Fruit fly (Drosophila melanogaster) whole organism, adult: Measurements from ENCODE around the gene CG3213.

ENCODE experiments used
- CG11617 ChIP-seq: fragments of 200-800 bp; sonication (Bioruptor generic); optimal IDR thresholded peaks from 2 replicates; lab custom pipeline; 2017; ENCODE audit warnings: mild to moderate bottlenecking, missing biosample characterization, missing genetic modification reagents, missing genetic modification characterization
- CG12768 ChIP-seq: fragments of 200-800 bp; sonication (Bioruptor generic); optimal IDR thresholded peaks from 2 replicates; lab custom pipeline; 2017; ENCODE audit warnings: missing biosample characterization, missing genetic modification characterization, mild to moderate bottlenecking, moderate library complexity, missing genetic modification reagents
- CG14711 ChIP-seq: fragments of 200-800 bp; sonication (Bioruptor generic); optimal IDR thresholded peaks from 2 replicates; lab custom pipeline; 2018; ENCODE audit warnings: missing biosample characterization, mild to moderate bottlenecking, missing genetic modification characterization, moderate library complexity
- CG1620 ChIP-seq: fragments of 200-800 bp; sonication (Bioruptor generic); optimal IDR thresholded peaks from 2 replicates; lab custom pipeline; 2016; ENCODE audit warnings: missing biosample characterization, missing genetic modification characterization
- CG33017 ChIP-seq: fragments of 200-800 bp; sonication (Bioruptor generic); optimal IDR thresholded peaks from 2 replicates; lab custom pipeline; 2018; ENCODE audit warnings: missing biosample characterization, mild to moderate bottlenecking, missing genetic modification characterization, moderate library complexity
- CG5204 ChIP-seq: fragments of 200-800 bp; sonication (Bioruptor generic); optimal IDR thresholded peaks from 2 replicates; lab custom pipeline; 2016; ENCODE audit warnings: missing biosample characterization, missing genetic modification characterization
- CG7045 ChIP-seq: fragments of 200-800 bp; sonication (Bioruptor generic); optimal IDR thresholded peaks from 2 replicates; lab custom pipeline; 2017; ENCODE audit warnings: missing biosample characterization, mild to moderate bottlenecking, missing genetic modification characterization
- CG7101 ChIP-seq: fragments of 200-800 bp; sonication (Bioruptor generic); optimal IDR thresholded peaks from 2 replicates; lab custom pipeline; 2018; ENCODE audit warnings: missing biosample characterization, mild to moderate bottlenecking, missing genetic modification characterization, moderate library complexity
- Clk ChIP-seq: fragments of 200-800 bp; sonication (Bioruptor generic); optimal IDR thresholded peaks from 2 replicates; lab custom pipeline; 2017; ENCODE audit warnings: missing biosample characterization, missing genetic modification characterization
- Crg-1 ChIP-seq: fragments of 200-800 bp; sonication (Bioruptor generic); optimal IDR thresholded peaks from 2 replicates; lab custom pipeline; 2016; ENCODE audit warnings: missing biosample characterization, missing genetic modification characterization
- Hr96 ChIP-seq: fragments of 200-800 bp; sonication (Bioruptor generic); optimal IDR thresholded peaks from 2 replicates; lab custom pipeline; 2016; ENCODE audit warnings: missing biosample characterization, missing genetic modification characterization
- Mnt ChIP-seq: fragments of 200-800 bp; sonication (Bioruptor generic); optimal IDR thresholded peaks from 2 replicates; lab custom pipeline; 2016; ENCODE audit warnings: missing biosample characterization, mild to moderate bottlenecking, missing genetic modification characterization
- bab1 ChIP-seq: fragments of 200-800 bp; sonication (Bioruptor generic); optimal IDR thresholded peaks from 3 replicates; lab custom pipeline; 2019; ENCODE audit warnings: missing biosample characterization, mild to moderate bottlenecking, missing genetic modification characterization, moderate library complexity
- cic ChIP-seq: fragments of 200-800 bp; sonication (Bioruptor generic); optimal IDR thresholded peaks from 2 replicates; lab custom pipeline; 2017; ENCODE audit warnings: missing biosample characterization, mild to moderate bottlenecking, missing genetic modification characterization, moderate library complexity
- cnc ChIP-seq, 2 experiments: fragments of >200 bp; optimal IDR thresholded peaks; 2 replicates each; lab custom pipeline; 2017
- kay ChIP-seq: fragments of 200-800 bp; sonication (Bioruptor generic); peaks from one replicate; lab custom pipeline; 2016; ENCODE audit warnings: missing biosample characterization, missing genetic modification characterization, borderline replicate concordance
- ovo ChIP-seq: fragments of 200-800 bp; sonication (Bioruptor generic); optimal IDR thresholded peaks from 2 replicates; lab custom pipeline; 2016; ENCODE audit warnings: missing biosample characterization, missing genetic modification characterization
- pad ChIP-seq: fragments of 200-800 bp; sonication (Bioruptor generic); optimal IDR thresholded peaks from 3 replicates; lab custom pipeline; 2017; ENCODE audit warnings: missing biosample characterization, missing genetic modification characterization, mild to moderate bottlenecking, moderate library complexity, missing genetic modification reagents
- tj ChIP-seq: fragments of 200-800 bp; sonication (Bioruptor generic); optimal IDR thresholded peaks from 3 replicates; lab custom pipeline; 2017; ENCODE audit warnings: missing biosample characterization, mild to moderate bottlenecking, missing genetic modification characterization, moderate library complexity
- toe ChIP-seq: fragments of 200-800 bp; sonication (Bioruptor generic); optimal IDR thresholded peaks from 2 replicates; lab custom pipeline; 2016; ENCODE audit warnings: missing biosample characterization, missing genetic modification characterization

Gene CG3213

dm6 chr2L:3547512-3547911 lies 28.1 kb upstream of the CG3213 start:
- TF ChIP-seq cic (GFP tag; lab: Kevin White, UChicago) (no peak), kay (GFP tag; lab: Kevin White, UChicago) (no peak), CG33017 (tag; lab: Kevin White, UChicago) (no peak)

DNA sequence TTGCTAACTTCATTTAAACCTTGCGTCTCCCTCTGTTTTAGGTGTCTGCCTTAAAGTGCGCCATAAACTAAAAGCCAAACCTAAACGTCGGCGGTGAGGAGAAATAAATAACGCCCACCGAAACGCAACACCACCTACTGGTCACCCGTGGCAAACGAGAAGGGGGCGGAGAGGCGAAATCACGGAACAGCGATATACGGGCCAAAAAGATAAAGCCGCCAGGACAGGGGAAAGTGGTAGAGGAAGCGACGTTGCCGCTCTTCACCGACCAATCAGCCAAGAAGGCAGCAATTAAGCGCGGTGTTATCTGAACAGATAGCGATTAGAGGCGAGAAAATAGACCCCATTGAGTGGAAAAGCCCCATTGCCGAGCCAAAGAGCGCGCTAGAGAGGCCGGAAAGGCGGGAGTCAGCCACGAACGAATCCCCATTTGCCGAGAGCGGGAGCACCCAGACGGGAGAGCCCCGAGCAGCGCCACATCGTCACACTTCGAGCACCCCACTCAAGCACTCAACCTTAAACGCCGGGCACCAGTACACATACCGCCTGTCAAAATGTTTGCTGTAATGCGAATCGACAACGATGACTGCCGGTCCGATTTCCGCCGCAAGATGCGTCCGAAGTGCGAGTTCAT lies 25.7 kb upstream of the CG3213 start:
- TF ChIP-seq pad (GFP tag; lab: Kevin White, UChicago), result peak; percentile 22
- TF ChIP-seq CG12768 (GFP tag; lab: Kevin White, UChicago), result no peak

DNA sequence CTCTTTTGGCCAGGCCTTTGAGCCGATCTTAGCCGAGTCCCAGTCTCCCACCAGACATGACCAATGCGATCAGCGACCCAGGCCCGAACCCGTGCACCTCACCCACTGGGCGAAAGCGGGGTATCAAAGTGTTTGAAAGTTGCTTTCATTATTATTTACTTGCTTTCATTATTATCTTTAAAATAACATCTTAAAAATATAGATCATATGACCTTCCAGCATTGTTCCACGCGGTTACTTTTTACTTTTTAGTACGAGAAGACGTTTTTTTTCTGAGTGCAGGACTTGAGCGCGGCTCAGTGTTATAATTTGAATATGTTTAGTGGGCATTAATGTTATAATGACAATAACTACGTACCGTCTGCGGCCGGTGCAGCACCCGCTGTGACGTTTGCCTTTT lies 23.6 kb upstream of the CG3213 start:
- no peak for TF ChIP-seq toe (GFP tag; lab: Kevin White, UChicago)
- TF ChIP-seq pad (GFP tag; lab: Kevin White, UChicago), result no peak
- no peak for TF ChIP-seq tj (GFP tag; lab: Kevin White, UChicago)
- no peak for TF ChIP-seq CG5204 (GFP tag; lab: Kevin White, UChicago)
- no peak for TF ChIP-seq kay (GFP tag; lab: Kevin White, UChicago)
- no peak for TF ChIP-seq cic (GFP tag; lab: Kevin White, UChicago)
- TF ChIP-seq Mnt (GFP tag; lab: Kevin White, UChicago), result no peak
- no peak for TF ChIP-seq Crg-1 (GFP tag; lab: Kevin White, UChicago)
- no peak for TF ChIP-seq cnc (optimal IDR thresholded peaks at IDR 0.05; lab: Kevin White, UChicago)
- TF ChIP-seq CG12768 (GFP tag; lab: Kevin White, UChicago), result no peak
- TF ChIP-seq Hr96, result no peak

DNA sequence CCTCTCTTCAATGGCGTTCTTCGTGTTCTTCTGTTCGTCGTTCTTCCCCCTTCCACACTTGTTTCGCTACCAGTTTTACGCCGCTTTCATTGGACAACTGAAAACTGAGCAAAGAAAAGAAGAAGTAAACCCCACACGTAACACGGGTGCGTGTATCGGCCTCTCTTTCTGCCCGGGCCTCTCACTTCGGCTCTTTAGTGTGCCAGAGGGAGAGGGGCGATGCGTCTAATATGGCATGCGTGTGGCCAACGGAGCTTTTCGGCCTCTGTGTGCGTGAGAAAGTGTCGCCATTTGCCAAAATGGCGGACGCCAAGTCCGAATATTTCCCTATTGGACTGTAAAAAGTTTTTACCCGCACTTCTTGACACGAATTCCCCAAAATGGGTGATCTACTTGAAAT lies 20.5 kb upstream of the CG3213 start:
- TF ChIP-seq Clk (GFP tag; lab: Kevin White, UChicago), result no peak
- no peak for TF ChIP-seq CG14711
- no peak for TF ChIP-seq cnc (optimal IDR thresholded peaks at IDR 0.05; lab: Kevin White, UChicago)
- no peak for TF ChIP-seq CG5204 (GFP tag; lab: Kevin White, UChicago)
- no peak for TF ChIP-seq CG1620 (GFP tag; lab: Kevin White, UChicago)
- TF ChIP-seq pad (GFP tag; lab: Kevin White, UChicago), result no peak
- no peak for TF ChIP-seq toe (GFP tag; lab: Kevin White, UChicago)
- no peak for TF ChIP-seq ovo
- no peak for TF ChIP-seq CG7101 (tag; lab: Kevin White, UChicago)
- no peak for TF ChIP-seq tj (GFP tag; lab: Kevin White, UChicago)
- TF ChIP-seq Hr96, result no peak
- no peak for TF ChIP-seq CG11617 (GFP tag; lab: Kevin White, UChicago)
- TF ChIP-seq Mnt (GFP tag; lab: Kevin White, UChicago), result no peak
- TF ChIP-seq CG12768 (GFP tag; lab: Kevin White, UChicago), result no peak
- TF ChIP-seq bab1 (GFP tag; lab: Kevin White, UChicago), result no peak
- TF ChIP-seq CG7045 (GFP tag; lab: Kevin White, UChicago), result no peak
- TF ChIP-seq cic (GFP tag; lab: Kevin White, UChicago), result no peak
- TF ChIP-seq CG33017 (tag; lab: Kevin White, UChicago), result no peak

DNA sequence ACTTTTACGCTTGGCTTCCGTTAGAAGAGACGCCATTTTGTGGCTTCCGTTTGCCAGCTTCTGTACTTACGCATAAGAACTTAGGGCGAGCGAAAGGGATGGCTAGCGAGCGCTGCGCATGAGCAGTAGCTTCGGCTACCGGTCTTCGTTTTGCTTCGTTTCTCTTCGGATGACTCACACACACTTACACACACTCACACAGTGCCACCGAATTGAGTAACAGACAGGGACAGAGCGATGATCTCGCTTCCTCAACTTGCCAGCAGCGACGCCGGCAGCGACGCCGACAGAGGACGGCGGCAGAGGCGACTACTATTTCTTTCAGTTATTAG lies 19.9 kb upstream of the CG3213 start:
- TF ChIP-seq CG33017 (tag; lab: Kevin White, UChicago) (no peak), CG7101 (tag; lab: Kevin White, UChicago) (no peak), CG1620 (GFP tag; lab: Kevin White, UChicago) (no peak), ovo (no peak), CG11617 (GFP tag; lab: Kevin White, UChicago) (no peak), pad (GFP tag; lab: Kevin White, UChicago) (no peak)

- no peak for TF ChIP-seq Clk (GFP tag; lab: Kevin White, UChicago)
- peak; percentile 86 for TF ChIP-seq pad (GFP tag; lab: Kevin White, UChicago)
- no peak for TF ChIP-seq CG7101 (tag; lab: Kevin White, UChicago)
- TF ChIP-seq ovo, result peak; percentile 40
Observed at dm6 chr2L:3538564-3539411, 19.3 kb upstream of the CG3213 start, which contains the start of gene drm. drm (plus strand) TSS chr2L:3539247.

dm6 chr2L:3534227-3534842 lies 14.9 kb upstream of the CG3213 start:
- TF ChIP-seq CG12768 (GFP tag; lab: Kevin White, UChicago), result no peak
